Worm (Caenorhabditis elegans): ENCODE data around the gene C17B7.12.

The C17B7.12 gene

DNA sequence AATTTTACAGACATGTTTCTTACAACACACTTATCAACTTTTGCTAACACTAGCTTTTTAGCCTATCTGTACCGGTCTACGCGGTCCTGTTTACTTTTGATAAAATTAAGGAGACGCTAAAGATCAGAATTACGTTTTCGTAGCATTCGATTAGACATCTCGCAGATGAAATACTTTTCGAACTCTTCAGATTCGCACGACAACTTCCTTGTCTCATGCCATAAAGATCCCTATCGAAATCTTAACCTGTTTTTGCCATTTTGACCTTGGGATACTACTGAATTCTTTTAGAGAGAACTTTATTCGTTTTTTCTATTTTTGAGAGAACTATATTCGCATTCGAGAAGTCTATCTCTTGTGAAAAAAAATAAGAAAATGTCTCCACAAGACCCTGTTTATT, 19.7 kb upstream of the C17B7.12 start, which contains the start of gene C17B7.5:
Gene C17B7.5 (plus strand): TSS at position 301 of the 400 bp plus-strand sequence.
- TF ChIP-seq ref-1 (GFP tag; conservative IDR thresholded peaks at IDR 0.05): no peak
- no peak for TF ChIP-seq T22C8.4 (GFP tag; IDR thresholded peaks at IDR 0.05)

DNA sequence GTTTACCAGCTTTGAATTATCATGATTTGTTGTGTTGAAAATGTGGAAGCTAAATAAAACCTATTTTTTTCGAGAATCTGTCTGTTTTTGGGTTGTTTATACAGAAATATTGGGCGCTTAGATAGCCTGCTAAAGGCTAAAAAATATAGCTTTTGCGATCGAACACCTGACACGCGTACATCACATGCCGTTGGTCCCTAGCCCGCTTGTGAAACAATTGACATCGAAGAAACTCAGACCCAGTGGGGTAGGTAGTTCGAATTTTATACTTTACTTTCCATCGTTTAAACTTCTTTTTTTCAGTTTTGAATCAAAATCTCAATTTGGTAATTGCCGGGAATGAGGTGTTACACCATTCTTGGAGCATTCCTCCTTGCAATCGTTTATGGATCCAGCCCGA, 14.0 kb upstream of the C17B7.12 start, which contains the start of gene C17B7.4:
Gene C17B7.4 (plus strand): TSS at position 301 of the 400 bp plus-strand sequence.
- TF ChIP-seq ztf-29 (GFP tag; IDR thresholded peaks at IDR 0.05) (no peak), ztf-23 (GFP tag; IDR thresholded peaks at IDR 0.05) (no peak), cog-1 (tag; optimal IDR thresholded peaks at IDR 0.05) (no peak), med-1 (GFP tag; optimal IDR thresholded peaks at IDR 0.05; ENCODE audit: insufficient read depth) (no peak), tab-1 (GFP tag; IDR thresholded peaks at IDR 0.05) (no peak), ref-1 (GFP tag; conservative IDR thresholded peaks at IDR 0.05) (no peak), T22C8.4 (GFP tag; IDR thresholded peaks at IDR 0.05) (no peak), flt-1 (GFP tag; IDR thresholded peaks at IDR 0.05) (no peak), klf-2 (GFP tag; conservative IDR thresholded peaks at IDR 0.05) (no peak)

DNA sequence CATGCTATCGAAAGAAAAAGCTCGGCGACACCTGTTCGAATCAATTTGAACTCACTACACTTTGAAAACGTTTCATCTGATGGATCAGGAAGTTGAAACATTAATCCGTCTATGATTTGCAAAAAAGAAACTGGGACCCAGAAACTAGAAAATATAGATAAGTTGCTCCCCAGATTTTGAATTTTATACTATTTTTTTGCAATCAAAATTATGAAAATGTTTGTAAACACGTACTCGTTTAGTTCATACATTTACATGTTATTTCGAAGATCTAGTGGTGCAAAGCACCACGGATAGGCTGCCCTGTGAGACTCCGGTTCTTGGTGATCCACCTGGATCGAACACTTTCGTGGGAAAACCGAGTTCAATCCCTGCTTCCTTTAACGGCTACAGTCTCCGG, 11.1 kb upstream of the C17B7.12 start, which contains the start of gene C17B7.10:
Gene C17B7.10 (minus strand): TSS at position 101 of the 400 bp plus-strand sequence.
- TF ChIP-seq ztf-29 (GFP tag; IDR thresholded peaks at IDR 0.05) (no peak), cog-1 (tag; optimal IDR thresholded peaks at IDR 0.05) (no peak), klf-2 (GFP tag; conservative IDR thresholded peaks at IDR 0.05) (no peak), tab-1 (GFP tag; IDR thresholded peaks at IDR 0.05) (no peak)

DNA sequence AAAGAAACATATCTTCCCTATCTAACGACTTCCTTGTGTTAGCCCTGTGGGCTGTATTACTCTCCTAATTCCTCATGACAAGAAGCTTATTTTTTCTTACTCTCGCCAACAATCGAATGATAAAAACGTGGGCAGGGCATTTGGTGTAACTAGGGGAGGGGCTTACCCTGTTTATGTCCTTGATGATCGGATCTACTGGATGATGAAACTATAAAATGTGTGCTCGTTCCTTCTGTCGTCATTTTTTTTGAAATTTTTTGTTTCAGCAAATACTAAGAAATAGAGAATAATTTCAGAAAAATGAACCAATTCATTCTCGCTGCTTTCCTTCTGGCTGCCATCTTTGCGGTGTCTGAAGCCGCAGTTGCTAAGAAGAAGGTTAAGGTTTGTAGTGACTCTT, 10.5 kb upstream of the C17B7.12 start, which contains the start of gene C17B7.3:
Gene C17B7.3 (plus strand): TSS at position 301 of the 400 bp plus-strand sequence.
- no peak for TF ChIP-seq T22C8.4 (GFP tag; IDR thresholded peaks at IDR 0.05)
- TF ChIP-seq klf-2 (GFP tag; conservative IDR thresholded peaks at IDR 0.05): no peak
- TF ChIP-seq ztf-29 (GFP tag; IDR thresholded peaks at IDR 0.05): no peak
- no peak for TF ChIP-seq ztf-23 (GFP tag; IDR thresholded peaks at IDR 0.05)
- no peak for TF ChIP-seq cog-1 (tag; optimal IDR thresholded peaks at IDR 0.05)
- no peak for TF ChIP-seq med-1 (GFP tag; optimal IDR thresholded peaks at IDR 0.05; ENCODE audit: insufficient read depth)
- no peak for TF ChIP-seq ref-1 (GFP tag; conservative IDR thresholded peaks at IDR 0.05)
- TF ChIP-seq tab-1 (GFP tag; IDR thresholded peaks at IDR 0.05): no peak
- no peak for TF ChIP-seq flt-1 (GFP tag; IDR thresholded peaks at IDR 0.05)

DNA sequence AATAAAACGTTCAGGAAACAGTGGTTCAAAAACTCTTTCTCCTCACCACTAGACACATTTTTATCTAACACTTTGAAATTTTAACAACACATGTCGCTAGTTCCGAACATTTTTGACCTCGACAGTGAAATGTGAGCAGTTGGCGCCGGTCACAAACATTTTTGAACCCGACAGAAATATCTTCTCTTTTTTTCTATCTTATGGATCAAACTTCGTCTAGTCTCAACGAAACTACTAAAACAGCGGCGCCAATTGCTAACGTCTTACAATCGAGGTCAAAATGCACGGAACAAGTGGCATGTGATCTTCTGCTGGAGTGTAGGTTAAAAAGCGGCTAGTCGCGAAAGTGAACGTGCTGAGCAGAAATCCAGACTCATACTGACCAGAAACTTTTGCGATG, 9.0 kb upstream of the C17B7.12 start:
- no peak for TF ChIP-seq T22C8.4 (GFP tag; IDR thresholded peaks at IDR 0.05)
- TF ChIP-seq tab-1 (GFP tag; IDR thresholded peaks at IDR 0.05): no peak
- no peak for TF ChIP-seq ztf-29 (GFP tag; IDR thresholded peaks at IDR 0.05)
- TF ChIP-seq ztf-23 (GFP tag; IDR thresholded peaks at IDR 0.05): no peak
- no peak for TF ChIP-seq flt-1 (GFP tag; IDR thresholded peaks at IDR 0.05)
- TF ChIP-seq cog-1 (tag; optimal IDR thresholded peaks at IDR 0.05): no peak
- TF ChIP-seq med-1 (GFP tag; optimal IDR thresholded peaks at IDR 0.05; ENCODE audit: insufficient read depth): no peak
- TF ChIP-seq ref-1 (GFP tag; conservative IDR thresholded peaks at IDR 0.05): no peak
- no peak for TF ChIP-seq klf-2 (GFP tag; conservative IDR thresholded peaks at IDR 0.05)

DNA sequence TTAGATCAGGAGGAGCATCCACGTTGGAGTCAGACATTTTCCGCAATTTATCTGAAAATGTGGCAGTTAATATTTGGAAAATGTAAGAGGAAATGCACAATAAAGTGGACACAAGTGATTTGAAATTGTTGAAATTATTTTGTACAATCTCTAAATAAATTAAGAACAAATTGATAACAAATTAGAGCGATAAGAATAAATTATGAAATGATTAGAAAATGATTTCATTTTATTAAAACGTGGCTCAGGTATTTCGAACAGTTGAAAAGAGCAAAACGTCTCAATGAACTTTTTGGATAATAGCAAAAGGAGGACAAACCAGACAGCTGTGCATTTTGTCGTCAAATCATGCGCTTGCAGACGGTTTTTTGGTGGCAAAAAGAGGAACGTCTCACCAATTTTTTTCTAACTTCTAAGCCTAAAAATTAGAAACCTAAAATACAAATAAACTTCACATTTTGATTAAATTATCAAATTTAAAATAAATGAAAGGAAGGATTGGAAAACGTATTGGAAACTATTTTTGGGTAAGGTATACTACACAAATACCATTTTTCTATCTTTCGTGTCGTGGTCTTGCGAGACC, 6.5 kb upstream of the C17B7.12 start, which contains the start of gene fbxa-65:
Gene fbxa-65 (minus strand): TSS at position 51 of the 586 bp plus-strand sequence.
- no peak for TF ChIP-seq ztf-23 (GFP tag; IDR thresholded peaks at IDR 0.05)
- no peak for TF ChIP-seq ref-1 (GFP tag; conservative IDR thresholded peaks at IDR 0.05)
- TF ChIP-seq med-1 (GFP tag; optimal IDR thresholded peaks at IDR 0.05; ENCODE audit: insufficient read depth): no peak
- no peak for TF ChIP-seq cog-1 (tag; optimal IDR thresholded peaks at IDR 0.05)
- TF ChIP-seq tab-1 (GFP tag; IDR thresholded peaks at IDR 0.05): no peak
- no peak for TF ChIP-seq T22C8.4 (GFP tag; IDR thresholded peaks at IDR 0.05)
- TF ChIP-seq flt-1 (GFP tag; IDR thresholded peaks at IDR 0.05): no peak
- no peak for TF ChIP-seq klf-2 (GFP tag; conservative IDR thresholded peaks at IDR 0.05)
- TF ChIP-seq ztf-29 (GFP tag; IDR thresholded peaks at IDR 0.05): no peak

DNA sequence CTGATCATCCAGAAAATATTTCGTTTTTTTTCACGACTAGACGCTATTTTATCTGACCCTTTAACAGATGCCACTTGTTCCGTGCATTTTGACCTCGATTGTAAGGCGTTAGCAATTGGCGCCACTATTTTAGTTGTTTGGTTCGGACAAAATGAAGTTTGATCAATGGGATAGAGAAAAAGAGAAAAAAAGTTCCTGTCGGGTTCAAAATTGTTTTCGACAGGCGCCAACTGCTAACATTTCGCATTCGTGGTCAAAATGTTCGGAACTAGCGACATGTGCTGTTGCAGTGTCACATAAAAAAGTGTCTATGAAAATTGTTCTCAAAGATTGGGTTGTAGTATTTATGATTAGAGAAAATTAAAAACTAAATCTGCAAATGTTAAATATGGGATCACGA, 5.5 kb upstream of the C17B7.12 start:
- TF ChIP-seq cog-1 (tag; optimal IDR thresholded peaks at IDR 0.05) (no peak), ztf-23 (GFP tag; IDR thresholded peaks at IDR 0.05) (no peak), klf-2 (GFP tag; conservative IDR thresholded peaks at IDR 0.05) (no peak), med-1 (GFP tag; optimal IDR thresholded peaks at IDR 0.05; ENCODE audit: insufficient read depth) (no peak), tab-1 (GFP tag; IDR thresholded peaks at IDR 0.05) (no peak), T22C8.4 (GFP tag; IDR thresholded peaks at IDR 0.05) (no peak), ztf-29 (GFP tag; IDR thresholded peaks at IDR 0.05) (no peak), flt-1 (GFP tag; IDR thresholded peaks at IDR 0.05) (no peak), ref-1 (GFP tag; conservative IDR thresholded peaks at IDR 0.05) (no peak)

DNA sequence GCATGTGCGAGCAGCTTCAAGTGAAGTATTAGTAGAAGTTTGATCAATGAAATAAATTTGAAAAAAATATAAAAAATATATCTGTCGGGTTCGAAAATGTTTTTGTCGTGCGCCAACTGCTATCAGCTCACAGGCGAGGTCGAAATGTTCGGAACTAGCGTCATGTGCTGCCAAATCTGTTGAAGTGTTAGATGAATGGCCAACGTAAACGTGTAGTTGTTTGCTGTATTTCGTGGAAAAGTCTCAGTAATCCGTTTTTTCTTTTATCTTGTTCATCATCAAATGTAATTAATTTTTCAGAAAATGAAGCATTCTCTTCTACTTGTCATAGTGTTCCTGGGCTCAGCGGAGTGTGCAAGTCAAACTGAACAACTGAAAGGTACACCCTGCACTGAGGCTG, 3.1 kb upstream of the C17B7.12 start, which contains the start of gene C17B7.15:
Gene C17B7.15 (plus strand): TSS at position 301 of the 400 bp plus-strand sequence.
- TF ChIP-seq ref-1 (GFP tag; conservative IDR thresholded peaks at IDR 0.05): no peak
- TF ChIP-seq ztf-23 (GFP tag; IDR thresholded peaks at IDR 0.05): no peak
- no peak for TF ChIP-seq med-1 (GFP tag; optimal IDR thresholded peaks at IDR 0.05; ENCODE audit: insufficient read depth)
- no peak for TF ChIP-seq cog-1 (tag; optimal IDR thresholded peaks at IDR 0.05)
- TF ChIP-seq ztf-29 (GFP tag; IDR thresholded peaks at IDR 0.05): no peak
- no peak for TF ChIP-seq klf-2 (GFP tag; conservative IDR thresholded peaks at IDR 0.05)
- TF ChIP-seq flt-1 (GFP tag; IDR thresholded peaks at IDR 0.05): no peak
- TF ChIP-seq T22C8.4 (GFP tag; IDR thresholded peaks at IDR 0.05): no peak

DNA sequence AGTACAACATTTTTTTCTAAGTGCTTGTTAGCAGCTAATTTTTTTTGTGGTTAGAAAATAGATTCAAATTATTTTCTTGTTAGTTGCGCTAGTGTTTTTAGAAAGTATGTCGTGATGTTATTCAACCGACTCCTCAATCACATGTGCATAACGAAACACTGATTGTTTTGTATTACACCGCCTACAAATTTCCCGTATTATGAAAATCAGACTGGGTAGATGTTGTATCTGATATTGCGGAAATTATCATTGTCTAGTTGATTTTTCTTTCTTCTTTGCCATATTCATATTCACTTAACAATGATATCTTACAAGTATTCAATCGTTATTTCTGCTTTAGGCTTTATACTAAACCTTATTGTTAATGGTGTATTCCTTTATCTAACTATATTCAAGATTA, 1.8 kb upstream of the C17B7.12 start, which contains the start of gene str-63:
Gene str-63 (plus strand): TSS at position 301 of the 400 bp plus-strand sequence.
- TF ChIP-seq ref-1 (GFP tag; conservative IDR thresholded peaks at IDR 0.05) (no peak), klf-2 (GFP tag; conservative IDR thresholded peaks at IDR 0.05) (no peak), med-1 (GFP tag; optimal IDR thresholded peaks at IDR 0.05; ENCODE audit: insufficient read depth) (no peak), tab-1 (GFP tag; IDR thresholded peaks at IDR 0.05) (no peak), T22C8.4 (GFP tag; IDR thresholded peaks at IDR 0.05) (no peak), ztf-29 (GFP tag; IDR thresholded peaks at IDR 0.05) (no peak), cog-1 (tag; optimal IDR thresholded peaks at IDR 0.05) (no peak), ztf-23 (GFP tag; IDR thresholded peaks at IDR 0.05) (no peak), flt-1 (GFP tag; IDR thresholded peaks at IDR 0.05) (no peak)

DNA sequence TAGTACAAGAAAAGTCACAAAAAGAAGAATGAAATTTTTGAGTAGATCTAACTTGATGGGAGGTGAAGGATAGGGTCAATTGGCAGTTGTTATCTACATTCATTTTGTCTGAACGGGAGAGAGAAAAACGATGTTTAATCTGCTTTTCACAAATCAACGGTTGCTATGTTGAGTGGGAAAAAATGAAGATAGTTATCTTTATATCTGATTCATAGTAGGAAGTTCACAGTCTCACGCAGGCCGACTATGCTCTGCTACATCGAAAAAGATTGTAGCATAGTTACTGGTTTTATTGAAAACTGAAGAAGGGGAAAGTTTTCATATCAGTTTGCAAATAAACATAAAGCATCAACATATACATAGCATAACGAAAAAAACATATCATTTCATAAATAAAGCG, 2.5 kb downstream of the C17B7.12 start:
- TF ChIP-seq cog-1 (tag; optimal IDR thresholded peaks at IDR 0.05) (no peak), tab-1 (GFP tag; IDR thresholded peaks at IDR 0.05) (no peak), flt-1 (GFP tag; IDR thresholded peaks at IDR 0.05) (no peak), ztf-29 (GFP tag; IDR thresholded peaks at IDR 0.05) (no peak), klf-2 (GFP tag; conservative IDR thresholded peaks at IDR 0.05) (no peak), T22C8.4 (GFP tag; IDR thresholded peaks at IDR 0.05) (no peak), ref-1 (GFP tag; conservative IDR thresholded peaks at IDR 0.05) (no peak), ztf-23 (GFP tag; IDR thresholded peaks at IDR 0.05) (no peak), med-1 (GFP tag; optimal IDR thresholded peaks at IDR 0.05; ENCODE audit: insufficient read depth) (no peak)

All from whole organism, midembryonic.